Fruit fly (Drosophila melanogaster): ENCODE results near the gene CG12535.

Gene CG12535

DNA sequence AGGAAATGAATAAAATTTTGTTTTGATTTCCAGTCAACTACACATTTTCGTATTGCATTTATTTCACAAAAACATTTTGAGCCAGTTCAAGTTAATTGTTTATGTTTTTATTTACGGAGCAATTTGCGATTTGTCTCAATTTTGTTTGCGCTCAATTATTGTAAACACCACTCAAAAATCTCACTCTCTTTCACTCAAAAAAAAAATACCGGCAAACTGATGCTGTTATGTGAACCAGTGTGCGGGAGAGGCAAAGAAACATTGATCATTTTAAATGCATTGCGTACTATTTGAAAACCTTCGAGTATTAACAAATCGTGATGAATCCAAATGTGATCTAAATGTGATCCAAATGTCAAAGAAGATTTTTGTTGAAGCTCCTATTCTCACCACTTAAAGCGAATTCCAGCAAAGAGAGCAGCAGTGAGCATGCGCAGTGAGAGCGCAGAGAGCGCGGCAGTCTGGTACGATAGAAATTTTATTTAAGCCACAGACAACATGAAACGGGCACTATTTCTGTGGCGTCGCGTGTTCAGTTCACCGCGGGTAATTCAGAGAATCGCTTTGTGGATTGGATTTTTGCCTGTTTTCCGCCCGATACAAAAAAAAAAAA lies 76.0 kb downstream of the CG12535 start, which contains the start of gene Myc (continued):
- TF ChIP-seq Abd-B (GFP tag; optimal IDR thresholded peaks at IDR 0.05) (no peak), CG11398 (GFP tag; optimal IDR thresholded peaks at IDR 0.05) (no peak), ind (GFP tag; optimal IDR thresholded peaks at IDR 0.05) (no peak), CG9797 (GFP tag; optimal IDR thresholded peaks at IDR 0.05) (no peak), so (GFP tag; IDR thresholded peaks at IDR 0.05) (no peak), E2f1 (GFP tag; IDR thresholded peaks at IDR 0.05) (no peak), zfh1 (GFP tag; IDR thresholded peaks at IDR 0.05) (no peak), ranshi (GFP tag; IDR thresholded peaks at IDR 0.05) (no peak), cwo (GFP tag; optimal IDR thresholded peaks at IDR 0.05) (peak; percentile 33), ara (GFP tag; IDR thresholded peaks at IDR 0.05) (no peak), sc (optimal IDR thresholded peaks at IDR 0.05) (no peak), sc (GFP tag; optimal IDR thresholded peaks at IDR 0.05) (no peak), Hr39 (optimal IDR thresholded peaks at IDR 0.05) (no peak), nom (GFP tag; optimal IDR thresholded peaks at IDR 0.05) (peak; percentile 28), stc (GFP tag; IDR thresholded peaks at IDR 0.05) (no peak), Nf-YB (GFP tag; optimal IDR thresholded peaks at IDR 0.05) (no peak), ttk (GFP tag; IDR thresholded peaks at IDR 0.05) (no peak), CG4360 (GFP tag; IDR thresholded peaks at IDR 0.05) (no peak), CG15514 (GFP tag; optimal IDR thresholded peaks at IDR 0.05) (peak; percentile 20), Gsc (GFP tag; IDR thresholded peaks at IDR 0.05) (no peak), maf-S (GFP tag; optimal IDR thresholded peaks at IDR 0.05) (no peak), repo (GFP tag; optimal IDR thresholded peaks at IDR 0.05) (no peak), stwl (tag; optimal IDR thresholded peaks at IDR 0.05) (peak; percentile 8), CG17568 (GFP tag; optimal IDR thresholded peaks at IDR 0.05) (peak; percentile 32), Awh (GFP tag; IDR thresholded peaks at IDR 0.05) (no peak), CG8765 (GFP tag; IDR thresholded peaks at IDR 0.05) (no peak), CG12769 (tag; optimal IDR thresholded peaks at IDR 0.05) (peak; percentile 33), wek (GFP tag; optimal IDR thresholded peaks at IDR 0.05) (no peak), Rx (GFP tag; IDR thresholded peaks at IDR 0.05) (no peak; the same call in 1 of the 2 replicates), yki (optimal IDR thresholded peaks at IDR 0.05) (peak; percentile 86), CG2712 (tag; optimal IDR thresholded peaks at IDR 0.05) (no peak), CG9437 (GFP tag; optimal IDR thresholded peaks at IDR 0.05) (no peak), lmd (GFP tag; IDR thresholded peaks at IDR 0.05) (no peak), CG12071 (GFP tag; optimal IDR thresholded peaks at IDR 0.05) (no peak), CG3407 (GFP tag; optimal IDR thresholded peaks at IDR 0.05) (no peak), CG10267 (tag; optimal IDR thresholded peaks at IDR 0.05) (no peak), vnd (GFP tag; IDR thresholded peaks at IDR 0.05; ENCODE audit: partially characterized antibody) (no peak), dimm (GFP tag; IDR thresholded peaks at IDR 0.05) (no peak), CG17359 (tag; optimal IDR thresholded peaks at IDR 0.05) (no peak), Fer2 (tag; optimal IDR thresholded peaks at IDR 0.05) (no peak), CG7745 (tag; optimal IDR thresholded peaks at IDR 0.05) (peak; percentile 10), CG1529 (GFP tag; optimal IDR thresholded peaks at IDR 0.05) (no peak), unpg (GFP tag; optimal IDR thresholded peaks at IDR 0.05) (no peak), YL-1 (GFP tag; optimal IDR thresholded peaks at IDR 0.05) (no peak), nerfin-1 (tag; optimal IDR thresholded peaks at IDR 0.05) (no peak), Doc2 (GFP tag; IDR thresholded peaks at IDR 0.05) (no peak), CG7786 (GFP tag; optimal IDR thresholded peaks at IDR 0.05) (no peak), amos (GFP tag; IDR thresholded peaks at IDR 0.05; ENCODE audit: partially characterized antibody) (no peak; the same call in 1 of the 2 replicates), Sry-β (GFP tag; optimal IDR thresholded peaks at IDR 0.05) (no peak), luna (GFP tag; optimal IDR thresholded peaks at IDR 0.05) (no peak), CG2678 (tag; optimal IDR thresholded peaks at IDR 0.05) (no peak), Fer3 (tag; optimal IDR thresholded peaks at IDR 0.05) (no peak)
